Worm (Caenorhabditis elegans): Measurements from ENCODE around the gene Y49F6B.12.
"Not testable (repeated sequence)": the region's sequence is repeated elsewhere in the genome, so short reads cannot be mapped to it uniquely, and the experiment has no call there.

The Y49F6B.12 gene

DNA sequence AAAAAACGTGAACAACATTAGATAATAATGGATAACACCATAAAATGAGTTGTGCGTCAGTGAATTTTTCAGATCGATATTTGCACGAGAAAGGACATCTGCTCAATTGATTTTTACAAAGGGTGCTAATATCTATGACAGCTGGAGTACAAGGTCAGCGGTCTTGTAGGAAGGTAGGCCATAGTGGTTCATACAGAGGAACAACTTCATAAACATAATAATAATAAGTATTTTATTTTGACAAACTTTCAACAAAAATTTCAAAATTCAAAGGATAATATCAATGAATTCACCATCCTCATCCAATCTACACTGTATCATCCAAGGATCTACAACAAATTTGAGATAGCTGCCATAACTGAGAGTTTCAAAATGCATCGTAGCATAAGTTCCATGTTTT is 5.0 kb upstream of the Y49F6B.12 start, which contains the start of gene fbxb-104:
fbxb-104 (minus strand) TSS at position 101 of the 400 bp plus-strand sequence.
- no peak for TF ChIP-seq snpc-4 (tag; optimal IDR thresholded peaks at IDR 0.05)
- TF ChIP-seq zip-4 (GFP tag; optimal IDR thresholded peaks at IDR 0.05): no peak
- TF ChIP-seq tlp-1 (tag; optimal IDR thresholded peaks at IDR 0.05): no peak
- no peak for TF ChIP-seq nhr-28 (tag; optimal IDR thresholded peaks at IDR 0.05)
- TF ChIP-seq isw-1 (GFP tag; IDR thresholded peaks at IDR 0.05): no peak

DNA sequence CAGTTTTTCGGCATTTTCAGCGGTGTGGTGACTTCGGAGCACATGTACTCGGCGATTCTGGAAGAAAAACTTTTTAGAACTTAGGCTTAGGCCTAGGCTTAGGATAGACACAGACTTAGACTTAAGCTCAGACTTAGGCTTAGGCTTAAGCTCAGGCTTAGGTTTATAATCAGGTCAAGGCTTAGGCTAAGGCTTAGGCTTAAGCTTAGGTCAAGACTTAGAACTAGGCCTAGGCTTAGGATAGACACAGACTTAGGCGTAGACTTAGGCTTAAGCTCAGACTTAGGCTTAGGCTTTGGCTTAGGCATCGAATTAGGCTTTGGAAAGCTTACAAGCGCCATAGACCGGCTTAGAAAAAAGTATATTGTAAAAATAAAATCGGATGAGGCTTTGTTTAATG is 4.3 kb upstream of the Y49F6B.12 start:
- TF ChIP-seq nhr-71 (tag; optimal IDR thresholded peaks at IDR 0.05): no peak

DNA sequence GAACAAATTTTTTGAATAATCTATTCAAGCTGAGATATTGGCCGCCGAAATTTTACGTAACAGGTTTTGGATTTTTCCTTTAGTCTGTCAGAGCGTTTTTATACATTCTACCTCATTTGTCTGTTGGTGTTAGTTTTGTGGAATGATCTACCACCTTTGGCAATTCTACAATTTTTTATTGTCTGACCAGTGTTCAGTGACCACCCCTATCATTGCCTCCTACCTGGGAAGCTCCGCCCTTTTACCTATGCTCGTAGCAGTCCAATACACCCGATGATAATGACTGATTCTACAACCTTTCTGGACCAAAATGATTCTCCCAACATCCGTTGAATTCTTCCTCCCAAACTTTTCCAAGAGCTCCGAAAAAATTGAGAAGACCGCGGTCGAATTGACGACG is 1.5 kb upstream of the Y49F6B.12 start, which contains the start of gene sdz-32:
sdz-32 (plus strand) TSS at position 301 of the 400 bp plus-strand sequence.
- no peak for TF ChIP-seq efl-1 (optimal IDR thresholded peaks at IDR 0.05)
- TF ChIP-seq efl-1 (GFP tag; optimal IDR thresholded peaks at IDR 0.05 in 1 of 2): no peak
- no peak for TF ChIP-seq hlh-4 (tag; optimal IDR thresholded peaks at IDR 0.05)
- no peak for TF ChIP-seq nhr-20 (tag; optimal IDR thresholded peaks at IDR 0.05)
- no peak for TF ChIP-seq swsn-7 (tag; optimal IDR thresholded peaks at IDR 0.05)
- no peak for TF ChIP-seq sox-4 (tag; optimal IDR thresholded peaks at IDR 0.05)
- TF ChIP-seq mab-9 (GFP tag; IDR thresholded peaks at IDR 0.05): no peak
- no peak for TF ChIP-seq aha-1 (tag; optimal IDR thresholded peaks at IDR 0.05)
- no peak for TF ChIP-seq mep-1 (tag; optimal IDR thresholded peaks at IDR 0.05)
- no peak for TF ChIP-seq ama-1 (optimal IDR thresholded peaks at IDR 0.05)
- TF ChIP-seq sptf-1 (tag; optimal IDR thresholded peaks at IDR 0.05): no peak
- no peak for TF ChIP-seq zip-4 (GFP tag; optimal IDR thresholded peaks at IDR 0.05)
- no peak for TF ChIP-seq C04F5.9 (tag; optimal IDR thresholded peaks at IDR 0.05)
- TF ChIP-seq fkh-10 (GFP tag; optimal IDR thresholded peaks at IDR 0.05): no peak

DNA sequence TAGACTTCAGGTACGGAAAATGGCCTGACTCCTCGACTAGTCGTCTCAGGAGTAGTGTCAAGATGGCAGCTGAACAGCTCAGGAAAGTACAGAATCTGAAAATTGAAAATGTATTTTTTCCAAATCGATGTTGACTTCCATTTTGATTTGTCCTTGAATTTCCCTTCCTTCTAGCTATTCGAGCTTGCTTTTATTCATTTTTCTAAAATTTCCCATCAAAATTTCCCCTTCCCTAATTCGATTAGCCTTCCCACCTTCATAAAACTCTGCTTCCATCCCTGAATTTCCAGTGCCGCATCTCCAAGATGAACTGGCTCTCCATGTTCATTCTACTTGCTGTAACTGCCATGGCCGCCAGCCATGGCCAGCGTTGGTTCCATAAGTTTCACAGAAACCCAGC is 601 bp upstream of the Y49F6B.12 start, which contains the start of gene Y49F6B.6:
Y49F6B.6 (plus strand) TSS at position 301 of the 400 bp plus-strand sequence.
- TF ChIP-seq zip-4 (GFP tag; optimal IDR thresholded peaks at IDR 0.05) (no peak), unc-62 (GFP tag; optimal IDR thresholded peaks at IDR 0.05) (no peak), isw-1 (GFP tag; IDR thresholded peaks at IDR 0.05) (no peak), efl-1 (optimal IDR thresholded peaks at IDR 0.05) (no peak), efl-1 (GFP tag; optimal IDR thresholded peaks at IDR 0.05 in 1 of 2) (no peak)

DNA sequence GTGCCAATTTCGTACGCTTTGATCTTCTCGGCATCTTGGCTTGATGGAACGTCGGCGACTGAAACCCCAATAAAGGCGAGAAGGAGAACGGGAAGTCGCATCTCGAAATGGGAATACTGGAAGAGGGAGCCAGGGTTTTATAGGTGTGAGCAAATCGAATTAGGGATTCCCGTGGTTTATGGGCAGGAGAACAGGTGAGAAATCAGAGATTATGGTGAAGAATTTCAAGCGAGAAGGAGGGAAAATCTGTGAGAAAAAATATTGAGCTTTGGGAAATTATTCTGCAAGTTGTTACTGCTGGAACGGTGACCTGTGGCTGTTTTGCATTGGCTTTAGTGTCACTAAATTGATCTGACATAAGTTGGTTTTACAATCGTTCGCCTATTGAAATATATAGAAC is 613 bp downstream of the Y49F6B.12 start, which contains the start of gene Y49F6B.13:
Y49F6B.13 (minus strand) TSS at position 101 of the 400 bp plus-strand sequence.
- no peak for TF ChIP-seq Y116A8C.19 (tag; optimal IDR thresholded peaks at IDR 0.05; ENCODE audit: borderline replicate concordance)
- no peak for TF ChIP-seq efl-1 (optimal IDR thresholded peaks at IDR 0.05)
- peak in 1 of 2 experiments; percentile 47 for TF ChIP-seq efl-1 (GFP tag; optimal IDR thresholded peaks at IDR 0.05 in 1 of 2)

DNA sequence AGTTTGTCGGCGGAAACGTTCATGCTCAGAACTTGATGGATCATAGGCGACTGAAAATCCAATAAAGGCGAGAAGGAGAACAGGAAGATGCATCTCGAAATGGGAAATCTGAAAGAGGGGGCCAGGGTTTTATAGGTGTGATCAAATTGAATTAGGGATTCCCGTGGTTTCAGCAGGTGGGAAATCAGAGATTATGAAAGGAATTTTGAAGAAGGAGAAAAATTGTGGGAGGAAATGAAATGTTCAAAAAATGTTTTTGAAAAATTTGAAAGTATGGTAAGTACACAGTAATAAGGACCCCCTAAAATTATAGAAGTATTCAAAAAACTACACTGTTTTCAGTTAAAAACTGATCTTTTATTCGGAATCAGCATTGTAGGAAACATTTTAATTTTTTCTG is 1.7 kb downstream of the Y49F6B.12 start, which contains the start of gene Y49F6B.20:
Y49F6B.20 (minus strand) TSS at position 101 of the 400 bp plus-strand sequence.
- no peak for TF ChIP-seq lin-39 (tag; optimal IDR thresholded peaks at IDR 0.05)

DNA sequence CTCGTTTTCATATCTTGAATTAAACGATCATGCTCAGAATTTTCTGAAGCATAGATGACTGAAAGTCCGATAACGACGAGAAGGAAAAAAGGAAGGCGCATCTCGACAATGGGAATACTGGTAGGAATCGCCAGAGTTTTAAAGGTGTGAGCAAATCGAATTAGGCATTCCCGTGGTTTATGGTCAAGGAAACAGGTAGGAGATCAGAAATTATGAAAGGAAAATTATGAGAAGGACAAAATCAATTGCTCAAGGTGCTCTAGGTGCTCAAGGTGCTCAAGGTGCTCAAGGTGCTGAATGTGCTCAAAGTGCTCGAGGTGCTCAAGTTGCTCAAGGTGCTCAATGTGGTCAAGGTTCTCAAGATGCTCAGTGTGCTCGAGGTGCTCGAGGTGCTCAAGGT is 7.6 kb downstream of the Y49F6B.12 start, which contains the start of gene C16C8.10:
C16C8.10 (minus strand) TSS at position 101 of the 400 bp plus-strand sequence.
- TF ChIP-seq ceh-90 (tag; optimal IDR thresholded peaks at IDR 0.05); elt-3 (tag; optimal IDR thresholded peaks at IDR 0.05); lir-3 (tag; optimal IDR thresholded peaks at IDR 0.05; ENCODE audit: poor library complexity): not testable (repeated sequence)

DNA sequence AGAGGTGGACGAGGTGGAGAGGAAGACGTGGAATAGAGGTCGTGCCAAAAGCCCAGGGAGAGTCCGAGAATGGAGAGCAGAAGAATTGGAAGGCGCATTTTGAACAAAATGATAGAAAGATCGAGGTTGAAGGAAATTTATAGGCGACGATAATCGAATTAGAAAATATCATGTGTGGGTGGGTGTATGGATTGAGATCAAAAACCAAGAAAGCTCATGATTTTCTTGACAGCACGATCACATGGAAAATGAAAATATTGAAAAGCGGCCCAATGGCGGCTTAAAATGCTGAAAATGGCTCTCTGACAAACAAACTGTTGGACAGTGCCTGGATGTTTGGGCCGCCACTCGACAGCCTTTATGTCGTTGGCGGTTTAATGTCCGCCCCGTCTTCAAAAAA is 9.1 kb downstream of the Y49F6B.12 start, which contains the start of gene C16C8.9:
C16C8.9 (minus strand) TSS at position 101 of the 400 bp plus-strand sequence.
- no peak for TF ChIP-seq dpl-1 (GFP tag; optimal IDR thresholded peaks at IDR 0.05)
- TF ChIP-seq nhr-85 (tag): no peak

All from whole organism, L1 larva.